Worm (Caenorhabditis elegans) whole organism, early embryonic: Measurements from ENCODE around the gene C32B5.15.

Experiments used
- ama-1 ChIP-seq: fragments of 150-350 bp; optimal IDR thresholded peaks from 2 replicates; lab custom pipeline; 2014
- ets-7 ChIP-seq: sonication (generic microtip); optimal IDR thresholded peaks from 2 replicates; lab custom pipeline; 2016; ENCODE audit warnings: missing genotype, missing genetic modification characterization, missing compliant biosample characterization
- flt-1 ChIP-seq: fragments of 200-800 bp; sonication (Bioruptor generic); IDR thresholded peaks from 2 replicates; pipeline ENCODE4 v1.3.6; 2022; ENCODE audit warnings: missing genetic modification characterization, missing compliant biosample characterization
- pes-1 ChIP-seq: fragments of 200-800 bp; sonication (Bioruptor generic); IDR thresholded peaks from 2 replicates; pipeline ENCODE4 v1.3.6; 2022; ENCODE audit warnings: missing genetic modification reagents, missing genetic modification characterization, missing compliant biosample characterization
- scrt-1 ChIP-seq: fragments of 200-800 bp; sonication (Bioruptor generic); IDR thresholded peaks from 2 replicates; pipeline ENCODE4 v1.3.6; 2022; ENCODE audit warnings: missing genetic modification characterization, missing compliant biosample characterization
- tbx-37 ChIP-seq: fragments of 200-800 bp; sonication (Bioruptor generic); conservative IDR thresholded peaks from 2 replicates; pipeline ENCODE4 v1.3.6; 2022; ENCODE audit warnings: missing genetic modification reagents, missing genetic modification characterization, missing compliant biosample characterization
- tra-4 ChIP-seq: sonication (generic microtip); optimal IDR thresholded peaks from 2 replicates; lab custom pipeline; 2017; ENCODE audit warnings: missing genetic modification characterization, missing compliant biosample characterization

DNA sequence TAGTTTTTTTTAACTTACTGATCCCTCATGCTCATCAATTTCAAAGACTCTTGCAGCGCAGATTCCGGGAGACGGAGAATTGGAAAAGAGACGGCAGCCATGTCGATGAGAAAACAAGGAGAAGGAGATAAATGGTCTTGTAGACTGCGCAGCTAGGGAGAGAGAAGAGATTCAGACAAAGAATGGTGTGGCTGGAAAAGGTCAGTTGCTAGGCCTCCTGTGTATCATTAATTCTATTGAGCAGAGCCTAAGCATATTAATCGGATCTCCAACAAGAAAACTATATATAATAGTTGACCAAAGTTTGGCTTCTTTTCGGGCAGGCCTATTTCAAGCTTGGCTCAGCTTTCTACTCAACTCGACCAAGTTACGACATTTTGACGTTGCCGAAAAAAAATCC is 26.7 kb upstream of the C32B5.15 start, which contains the start of gene fbxb-29:
- TF ChIP-seq ama-1, result no peak
- TF ChIP-seq scrt-1 (GFP tag; lab: Robert Waterston, UW), result no peak
- no peak for TF ChIP-seq flt-1
- TF ChIP-seq tra-4, result no peak
- no peak for TF ChIP-seq ets-7 (tag; lab: Kevin White, UChicago)
- TF ChIP-seq pes-1 (GFP tag; lab: Robert Waterston, UW), result no peak
- TF ChIP-seq tbx-37 (GFP tag; lab: Robert Waterston, UW), result no peak
